Worm (Caenorhabditis elegans) whole organism, midembryonic: ENCODE measurements around the gene kqt-1.

Experiments
- klf-2 ChIP-seq: fragments of 200-800 bp; sonication (Bioruptor generic); conservative IDR thresholded peaks from 2 replicates; pipeline ENCODE4 v1.3.6; 2022; ENCODE audit warnings: missing genetic modification reagents, missing genetic modification characterization, missing compliant biosample characterization
- ztf-23 ChIP-seq: fragments of 200-800 bp; sonication (Bioruptor generic); IDR thresholded peaks from 2 replicates; pipeline ENCODE4 v1.3.6; 2022; ENCODE audit warnings: missing genetic modification reagents, missing genetic modification characterization, missing compliant biosample characterization

DNA sequence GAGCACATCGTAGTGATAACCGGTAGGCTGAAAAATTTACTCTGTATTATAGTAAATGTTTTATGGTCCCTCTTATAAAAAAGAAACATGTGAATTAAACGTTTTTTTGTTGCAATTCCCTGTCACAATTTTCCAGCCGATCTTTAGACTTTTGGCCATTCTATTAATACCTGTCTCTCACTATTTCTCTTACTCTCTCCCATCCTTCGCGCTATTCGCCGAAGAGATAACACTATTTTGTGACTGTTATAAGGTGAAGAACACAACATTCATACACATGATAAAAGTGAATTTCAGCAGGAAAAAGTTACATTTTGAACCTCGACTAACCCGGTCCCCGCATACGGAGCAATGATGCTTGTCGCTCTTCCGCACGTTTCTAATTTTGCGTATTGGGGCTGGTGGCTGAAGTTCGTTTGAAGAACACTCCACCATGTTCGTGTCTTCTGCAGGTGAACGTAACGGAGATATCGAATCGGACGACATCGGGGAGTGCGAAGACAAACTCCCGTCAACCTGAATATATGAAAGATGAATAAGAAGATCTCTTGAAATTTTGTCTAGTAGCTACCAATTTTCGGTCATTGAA lies 20.3 kb downstream of the kqt-1 start:
- no peak for TF ChIP-seq ztf-23 (GFP tag; lab: Robert Waterston, UW)
- TF ChIP-seq klf-2 (GFP tag; lab: Robert Waterston, UW) = no peak
